Fruit fly (Drosophila melanogaster) whole organism, embryonic: ENCODE data around the gene CG14383.

ENCODE experiments used
- Bgb ChIP-seq: fragments of 200-800 bp; sonication (Bioruptor generic); IDR thresholded peaks from 2 replicates; pipeline ENCODE4 v1.3.6; 2022; ENCODE audit warnings: missing biosample characterization, missing genetic modification characterization; ENCODE audit not compliant: partially characterized antibody
- Blimp-1 ChIP-seq: fragments of 200-800 bp; sonication (Bioruptor generic); optimal IDR thresholded peaks from 3 replicates; lab custom pipeline; 2018; ENCODE audit warnings: missing biosample characterization, missing genetic modification characterization, mild to moderate bottlenecking, moderate library complexity, missing genetic modification reagents
- CG12104 ChIP-seq: fragments of 200-800 bp; sonication (Bioruptor generic); optimal IDR thresholded peaks from 3 replicates; lab custom pipeline; 2016; ENCODE audit warnings: missing biosample characterization, missing genetic modification characterization
- CG12744 ChIP-seq: fragments of 200-800 bp; sonication (Bioruptor generic); optimal IDR thresholded peaks from 2 replicates; lab custom pipeline; 2016; ENCODE audit warnings: missing biosample characterization, missing genetic modification characterization
- CG13775 ChIP-seq: fragments of 200-800 bp; sonication (Bioruptor generic); optimal IDR thresholded peaks from 3 replicates; lab custom pipeline; 2017; ENCODE audit warnings: missing biosample characterization, mild to moderate bottlenecking, missing genetic modification characterization
- CG15269 ChIP-seq: fragments of 200-800 bp; sonication (Bioruptor generic); optimal IDR thresholded peaks from 2 replicates; lab custom pipeline; 2018; ENCODE audit warnings: missing biosample characterization, mild to moderate bottlenecking, missing genetic modification characterization, moderate library complexity
- CG16779 ChIP-seq: fragments of 200-800 bp; sonication (Bioruptor generic); IDR thresholded peaks from 2 replicates; pipeline ENCODE4 v1.3.6; 2022; ENCODE audit warnings: missing biosample characterization, missing genetic modification characterization
- CG2678 ChIP-seq: fragments of 200-800 bp; sonication (Bioruptor generic); optimal IDR thresholded peaks from 3 replicates; lab custom pipeline; 2019; ENCODE audit warnings: missing biosample characterization, mild to moderate bottlenecking, missing genetic modification characterization, moderate library complexity
- CG3065 ChIP-seq: fragments of 200-800 bp; sonication (Bioruptor generic); optimal IDR thresholded peaks from 2 replicates; lab custom pipeline; 2016; ENCODE audit warnings: missing biosample characterization, missing genetic modification characterization
- CG3407 ChIP-seq: fragments of 200-800 bp; sonication (Bioruptor generic); optimal IDR thresholded peaks from 2 replicates; lab custom pipeline; 2018; ENCODE audit warnings: missing biosample characterization, mild to moderate bottlenecking, missing genetic modification characterization
- CG3847 ChIP-seq: fragments of 200-800 bp; sonication (Bioruptor generic); IDR thresholded peaks from 2 replicates; pipeline ENCODE4 v1.3.6; 2022; ENCODE audit warnings: missing biosample characterization, missing genetic modification characterization
- CG6791 ChIP-seq: fragments of 200-800 bp; sonication (Bioruptor generic); IDR thresholded peaks from 3 replicates; pipeline ENCODE4 v1.3.6; 2022; ENCODE audit warnings: missing biosample characterization, missing genetic modification characterization; ENCODE audit not compliant: partially characterized antibody
- CG7271 ChIP-seq: fragments of 200-800 bp; sonication (Bioruptor generic); optimal IDR thresholded peaks from 2 replicates; lab custom pipeline; 2018; ENCODE audit warnings: missing biosample characterization, mild to moderate bottlenecking, missing genetic modification characterization, moderate library complexity
- CG8281 ChIP-seq: fragments of 200-800 bp; sonication (Bioruptor generic); optimal IDR thresholded peaks from 2 replicates; lab custom pipeline; 2018; ENCODE audit warnings: missing biosample characterization, mild to moderate bottlenecking, missing genetic modification characterization, moderate library complexity
- CG8290 ChIP-seq, 3 experiments: fragments of 200-800 bp; sonication (Bioruptor generic); optimal IDR thresholded peaks; 2 replicates each; lab custom pipeline; 2016 to 2019; ENCODE audit warnings: missing biosample characterization in 3 of 3, missing genetic modification characterization in 3 of 3, mild to moderate bottlenecking in 2 of 3, moderate library complexity in 1 of 3
- CG8388 ChIP-seq: fragments of 200-800 bp; sonication (Bioruptor generic); optimal IDR thresholded peaks from 2 replicates; lab custom pipeline; 2019; ENCODE audit warnings: missing biosample characterization, mild to moderate bottlenecking, missing genetic modification characterization, moderate library complexity
- Dip2 ChIP-seq: fragments of 200-800 bp; sonication (Bioruptor generic); IDR thresholded peaks from 2 replicates; pipeline ENCODE4 v1.3.6; 2022; ENCODE audit warnings: missing biosample characterization, missing genetic modification characterization
- Fer1 ChIP-seq: fragments of 200-800 bp; sonication (Bioruptor generic); optimal IDR thresholded peaks from 2 replicates; lab custom pipeline; 2017; ENCODE audit warnings: missing biosample characterization, mild to moderate bottlenecking, missing genetic modification characterization
- HLHmδ ChIP-seq: fragments of 200-800 bp; sonication (Bioruptor generic); optimal IDR thresholded peaks from 2 replicates; lab custom pipeline; 2018; ENCODE audit warnings: missing biosample characterization, mild to moderate bottlenecking, missing genetic modification characterization, moderate library complexity
- Hand ChIP-seq: fragments of 200-800 bp; sonication (Bioruptor generic); optimal IDR thresholded peaks from 2 replicates; lab custom pipeline; 2017; ENCODE audit warnings: mild to moderate bottlenecking, missing biosample characterization, missing genetic modification reagents, missing genetic modification characterization
- Mad ChIP-seq: fragments of 200-800 bp; sonication (Bioruptor generic); optimal IDR thresholded peaks from 2 replicates; lab custom pipeline; 2016; ENCODE audit warnings: missing biosample characterization, missing genetic modification characterization
- Max ChIP-seq: fragments of 200-800 bp; sonication (Bioruptor generic); optimal IDR thresholded peaks from 2 replicates; lab custom pipeline; 2016; ENCODE audit warnings: missing biosample characterization, mild to moderate bottlenecking, missing genetic modification characterization
- Nf-YA ChIP-seq: fragments of 200-800 bp; sonication (Bioruptor generic); IDR thresholded peaks from 2 replicates; pipeline ENCODE4 v1.3.6; 2022; ENCODE audit warnings: missing biosample characterization, missing genetic modification characterization
- Sin3A ChIP-seq: fragments of >200 bp; optimal IDR thresholded peaks from 2 replicates; lab custom pipeline; 2018
- Spps ChIP-seq: fragments of 200-800 bp; sonication (Bioruptor generic); optimal IDR thresholded peaks from 2 replicates; lab custom pipeline; 2018; ENCODE audit warnings: missing biosample characterization, mild to moderate bottlenecking, missing genetic modification characterization
- Xrp1 ChIP-seq: fragments of 200-800 bp; sonication (Bioruptor generic); IDR thresholded peaks from 2 replicates; pipeline ENCODE4 v1.3.6; 2022; ENCODE audit warnings: missing biosample characterization, missing genetic modification characterization
- ac ChIP-seq: fragments of 200-800 bp; sonication (Bioruptor generic); optimal IDR thresholded peaks from 3 replicates; lab custom pipeline; 2017; ENCODE audit warnings: missing biosample characterization, mild to moderate bottlenecking, missing genetic modification characterization
- cato ChIP-seq: fragments of 200-800 bp; sonication (Bioruptor generic); optimal IDR thresholded peaks from 2 replicates; lab custom pipeline; 2016; ENCODE audit warnings: missing biosample characterization, missing genetic modification characterization, borderline replicate concordance
- danr ChIP-seq: fragments of 200-800 bp; sonication (Bioruptor generic); IDR thresholded peaks from 2 replicates; pipeline ENCODE4 v1.3.6; 2022; ENCODE audit warnings: missing biosample characterization, missing genetic modification characterization
- dati ChIP-seq: fragments of 200-800 bp; sonication (Bioruptor generic); IDR thresholded peaks from 2 replicates; pipeline ENCODE4 v1.3.6; 2022; ENCODE audit warnings: missing biosample characterization, missing genetic modification characterization
- ems ChIP-seq: fragments of 200-800 bp; sonication (Bioruptor generic); optimal IDR thresholded peaks from 3 replicates; lab custom pipeline; 2016; ENCODE audit warnings: missing biosample characterization, missing genetic modification characterization
- gcm2 ChIP-seq: fragments of 200-800 bp; sonication (Bioruptor generic); optimal IDR thresholded peaks from 2 replicates; lab custom pipeline; 2016; ENCODE audit warnings: missing biosample characterization, missing genetic modification characterization
- her ChIP-seq: fragments of 200-800 bp; sonication (Bioruptor generic); optimal IDR thresholded peaks from 2 replicates; lab custom pipeline; 2016; ENCODE audit warnings: missing biosample characterization, missing genetic modification characterization
- jigr1 ChIP-seq: fragments of 200-800 bp; sonication (Bioruptor generic); IDR thresholded peaks from 3 replicates; pipeline ENCODE4 v1.3.6; 2022; ENCODE audit warnings: missing biosample characterization, missing genetic modification characterization
- nau ChIP-seq: fragments of 200-800 bp; sonication (Bioruptor generic); optimal IDR thresholded peaks from 3 replicates; lab custom pipeline; 2017; ENCODE audit warnings: missing biosample characterization, mild to moderate bottlenecking, missing genetic modification characterization, missing genetic modification reagents
- nerfin-1 ChIP-seq: fragments of 200-800 bp; sonication (Bioruptor generic); optimal IDR thresholded peaks from 3 replicates; lab custom pipeline; 2019; ENCODE audit warnings: missing biosample characterization, mild to moderate bottlenecking, missing genetic modification characterization, moderate library complexity
- oc ChIP-seq: fragments of 200-800 bp; sonication (Bioruptor generic); optimal IDR thresholded peaks from 2 replicates; lab custom pipeline; 2018; ENCODE audit warnings: missing biosample characterization, mild to moderate bottlenecking, missing genetic modification characterization, moderate library complexity
- rib ChIP-seq: fragments of 200-800 bp; sonication (Bioruptor generic); IDR thresholded peaks from 2 replicates; pipeline ENCODE4 v1.3.6; 2022; ENCODE audit warnings: missing biosample characterization, missing genetic modification characterization
- salm ChIP-seq: fragments of 200-800 bp; sonication (Bioruptor generic); optimal IDR thresholded peaks from 2 replicates; lab custom pipeline; 2018; ENCODE audit warnings: missing biosample characterization, mild to moderate bottlenecking, missing genetic modification characterization
- sc ChIP-seq, 3 experiments: fragments of >200 bp in 2 of 3; fragments of 200-800 bp in 1 of 3; sonication (Bioruptor generic) in 1 of 3; optimal IDR thresholded peaks; 2 replicates in 2 of 3; 3 replicates in 1 of 3; lab custom pipeline; 2017; ENCODE audit warnings: mild to moderate bottlenecking in 1 of 3, missing biosample characterization in 1 of 3, missing genetic modification characterization in 1 of 3, missing genetic modification reagents in 1 of 3
- shn ChIP-seq: fragments of 200-800 bp; sonication (Bioruptor generic); optimal IDR thresholded peaks from 3 replicates; lab custom pipeline; 2016; ENCODE audit warnings: missing biosample characterization, missing genetic modification characterization
- sisA ChIP-seq: fragments of 200-800 bp; sonication (Bioruptor generic); IDR thresholded peaks from 2 replicates; pipeline ENCODE4 v1.3.6; 2022; ENCODE audit warnings: missing biosample characterization, missing genetic modification characterization
- stc ChIP-seq: fragments of 200-800 bp; sonication (Bioruptor generic); IDR thresholded peaks from 2 replicates; pipeline ENCODE4 v1.3.6; 2022; ENCODE audit warnings: missing biosample characterization, missing genetic modification characterization
- stwl ChIP-seq: fragments of 200-800 bp; sonication (Bioruptor generic); optimal IDR thresholded peaks from 3 replicates; lab custom pipeline; 2018; ENCODE audit warnings: missing biosample characterization, mild to moderate bottlenecking, missing genetic modification characterization, moderate library complexity
- tll ChIP-seq, 2 experiments: fragments of 200-800 bp in 1 of 2; fragments of >200 bp in 1 of 2; sonication (Bioruptor generic) in 1 of 2; optimal IDR thresholded peaks; 2 replicates each; lab custom pipeline; 2017 to 2019; ENCODE audit warnings: missing biosample characterization in 2 of 2, missing genetic modification characterization in 2 of 2, mild to moderate bottlenecking in 1 of 2, moderate library complexity in 1 of 2
- vvl ChIP-seq: fragments of 200-800 bp; sonication (Bioruptor generic); IDR thresholded peaks from 2 replicates; pipeline ENCODE4 v1.3.6; 2022; ENCODE audit warnings: missing biosample characterization, missing genetic modification characterization
- zfh1 ChIP-seq: fragments of 200-800 bp; sonication (Bioruptor generic); IDR thresholded peaks from 3 replicates; pipeline ENCODE4 v1.3.6; 2022; ENCODE audit warnings: missing biosample characterization, missing genetic modification characterization

Gene CG14383

dm6 chr3R:12960929-12961855, 27.1 kb downstream of the CG14383 start, which contains the start of gene Spc25 (continued):
- TF ChIP-seq CG8281 (tag; lab: Kevin White, UChicago) (no peak), nerfin-1 (tag; lab: Kevin White, UChicago) (no peak), CG2678 (peak; percentile 9), CG7271 (tag; lab: Kevin White, UChicago) (no peak), oc (tag; lab: Kevin White, UChicago) (no peak), CG3847 (GFP tag; lab: Robert Waterston, UW) (peak; percentile 64), ems (GFP tag; lab: Kevin White, UChicago) (peak; percentile 15), stc (GFP tag; lab: Robert Waterston, UW) (0 out of 2 replicates have a peak, but pooled peaks have one; percentile 31), CG12744 (peak; percentile 24), CG13775 (peak; percentile 38), ac (no peak), Sin3A (lab: Kevin White, UChicago) (peak; percentile 87), zfh1 (GFP tag; lab: Robert Waterston, UW) (peak; percentile 45; the same call in 2 of the 3 replicates), gcm2 (GFP tag; lab: Kevin White, UChicago) (no peak), cato (GFP tag; lab: Kevin White, UChicago) (no peak), her (peak; percentile 51), Bgb (peak; percentile 97), CG8388 (GFP tag; lab: Kevin White, UChicago) (peak; percentile 22), Spps (tag; lab: Kevin White, UChicago) (no peak), shn (GFP tag; lab: Kevin White, UChicago) (peak; percentile 69), jigr1 (GFP tag; lab: Robert Waterston, UW) (no peak), CG3407 (GFP tag; lab: Kevin White, UChicago) (no peak), Hand (GFP tag; lab: Kevin White, UChicago) (no peak), Dip2 (GFP tag; lab: Robert Waterston, UW) (no peak), CG3065 (GFP tag; lab: Kevin White, UChicago) (peak; percentile 28), salm (tag; lab: Kevin White, UChicago) (no peak), CG12104 (no peak), sc (optimal IDR thresholded peaks at IDR 0.05; lab: Kevin White, UChicago) (no peak), sc (GFP tag; optimal IDR thresholded peaks at IDR 0.05; lab: Kevin White, UChicago) (no peak), Blimp-1 (GFP tag; lab: Kevin White, UChicago) (no peak), stwl (peak; percentile 97), dati (GFP tag; lab: Robert Waterston, UW) (no peak), CG6791 (GFP tag; lab: Robert Waterston, UW) (peak; percentile 96), nau (GFP tag; lab: Kevin White, UChicago) (no peak), Fer1 (GFP tag; lab: Kevin White, UChicago) (no peak), CG15269 (tag; lab: Kevin White, UChicago) (peak; percentile 17), Max (GFP tag; lab: Kevin White, UChicago) (no peak), sisA (GFP tag; lab: Robert Waterston, UW) (no peak; the same call in 1 of the 2 replicates), HLHmδ (no peak), Mad (GFP tag; lab: Kevin White, UChicago) (peak; percentile 46), CG16779 (no peak), rib (GFP tag; lab: Robert Waterston, UW) (peak; percentile 88), danr (no peak), Nf-YA (GFP tag; lab: Robert Waterston, UW) (no peak), vvl (GFP tag; lab: Robert Waterston, UW) (peak; percentile 67), CG8290 (GFP tag; optimal IDR thresholded peaks at IDR 0.05; lab: Kevin White, UChicago) (peak; percentile 70), CG8290 (tag; optimal IDR thresholded peaks at IDR 0.05; lab: Kevin White, UChicago) (peak in 1 of 2 experiments; percentile 37), tll (GFP tag; optimal IDR thresholded peaks at IDR 0.05; lab: Kevin White, UChicago) (peak in 1 of 2 experiments; percentile 40), Xrp1 (GFP tag; lab: Robert Waterston, UW) (no peak; the same call in 1 of the 2 replicates)
